Worm (Caenorhabditis elegans) whole organism, mixed stage, embryonic: Measurements from ENCODE around the gene Y54G2A.37.
A peak's percentile ranks its signal among the peaks of the same experiment; 100 is the strongest.

Experiments used
- M03D4.4 ChIP-seq: sonication (generic microtip); optimal IDR thresholded peaks from 2 replicates; lab custom pipeline; 2017; ENCODE audit warnings: mild to moderate bottlenecking, missing genetic modification characterization, missing compliant biosample characterization
- blmp-1 ChIP-seq: fragments of 150-350 bp; optimal IDR thresholded peaks from 2 replicates; lab custom pipeline; 2014; ENCODE audit warnings: missing biosample characterization, missing genetic modification characterization
- ceh-39 ChIP-seq: fragments of 150-350 bp; optimal IDR thresholded peaks from 2 replicates; lab custom pipeline; 2014; ENCODE audit warnings: missing biosample characterization, missing genetic modification characterization
- ceh-43 ChIP-seq: fragments of 200-800 bp; sonication (Bioruptor generic); optimal IDR thresholded peaks from 2 replicates; lab custom pipeline; 2018; ENCODE audit warnings: mild to moderate bottlenecking, missing genetic modification characterization, moderate library complexity, missing compliant biosample characterization
- ceh-83 ChIP-seq: fragments of 200-800 bp; sonication (Bioruptor generic); optimal IDR thresholded peaks from 2 replicates; lab custom pipeline; 2018; ENCODE audit warnings: mild to moderate bottlenecking, missing genetic modification characterization, missing compliant biosample characterization
- ces-1 ChIP-seq: fragments of 150-350 bp; optimal IDR thresholded peaks from 2 replicates; lab custom pipeline; 2014; ENCODE audit warnings: missing biosample characterization, missing genetic modification reagents, missing genetic modification characterization
- cnd-1 ChIP-seq: fragments of 200-800 bp; sonication (Bioruptor generic); optimal IDR thresholded peaks from 2 replicates; lab custom pipeline; 2018; ENCODE audit warnings: mild to moderate bottlenecking, missing genetic modification characterization, missing compliant biosample characterization
- drap-1 ChIP-seq: fragments of 200-800 bp; sonication (Bioruptor generic); optimal IDR thresholded peaks from 3 replicates; lab custom pipeline; 2018; ENCODE audit warnings: mild to moderate bottlenecking, missing genetic modification characterization, missing compliant biosample characterization
- elt-1 ChIP-seq: sonication (generic microtip); optimal IDR thresholded peaks from 2 replicates; lab custom pipeline; 2017; ENCODE audit warnings: missing genetic modification characterization, mild to moderate bottlenecking, missing compliant biosample characterization, antibody characterized with exemption, moderate library complexity, borderline replicate concordance; ENCODE audit not compliant: insufficient read depth
- elt-3 ChIP-seq: fragments of 150-350 bp; optimal IDR thresholded peaks from 2 replicates; lab custom pipeline; 2014; ENCODE audit warnings: missing biosample characterization, missing genetic modification characterization
- flh-1 ChIP-seq: fragments of 200-800 bp; sonication (Bioruptor generic); optimal IDR thresholded peaks from 2 replicates; lab custom pipeline; 2018; ENCODE audit warnings: mild to moderate bottlenecking, missing genetic modification characterization, moderate library complexity, missing compliant biosample characterization
- ham-2 ChIP-seq: fragments of 200-800 bp; sonication (Bioruptor generic); optimal IDR thresholded peaks from 2 replicates; lab custom pipeline; 2018; ENCODE audit warnings: mild to moderate bottlenecking, missing genetic modification characterization, missing compliant biosample characterization
- hlh-1 ChIP-seq: fragments of 150-350 bp; optimal IDR thresholded peaks from 2 replicates; lab custom pipeline; 2014; ENCODE audit warnings: missing biosample characterization, missing genetic modification reagents, missing genetic modification characterization
- lin-13 ChIP-seq: fragments of 150-350 bp; optimal IDR thresholded peaks from 2 replicates; lab custom pipeline; 2014; ENCODE audit warnings: missing biosample characterization, missing genetic modification characterization
- lin-32 ChIP-seq: fragments of 200-800 bp; sonication (Bioruptor generic); optimal IDR thresholded peaks from 2 replicates; lab custom pipeline; 2018; ENCODE audit warnings: mild to moderate bottlenecking, missing genetic modification characterization, missing compliant biosample characterization
- lsy-2 ChIP-seq: fragments of 150-350 bp; optimal IDR thresholded peaks from 2 replicates; lab custom pipeline; 2014; ENCODE audit warnings: missing biosample characterization, missing genetic modification characterization
- mab-5 ChIP-seq: fragments of 150-350 bp; optimal IDR thresholded peaks from 2 replicates; lab custom pipeline; 2014; ENCODE audit warnings: missing biosample characterization, missing genetic modification characterization
- mep-1 ChIP-seq: fragments of 150-350 bp; optimal IDR thresholded peaks from 2 replicates; lab custom pipeline; 2017; ENCODE audit warnings: missing biosample characterization, missing genetic modification reagents, missing genetic modification characterization, inconsistent platforms
- mls-2 ChIP-seq: sonication (generic microtip); optimal IDR thresholded peaks from 2 replicates; lab custom pipeline; 2016; ENCODE audit warnings: mild to moderate bottlenecking, missing genetic modification characterization, moderate library complexity, missing compliant biosample characterization
- nhr-12 ChIP-seq: fragments of 150-350 bp; optimal IDR thresholded peaks from 2 replicates; lab custom pipeline; 2014; ENCODE audit warnings: missing biosample characterization, missing genetic modification characterization
- nhr-2 ChIP-seq: fragments of 150-350 bp; optimal IDR thresholded peaks from 2 replicates; lab custom pipeline; 2014; ENCODE audit warnings: missing biosample characterization, missing genetic modification characterization
- nhr-76 ChIP-seq: sonication (generic microtip); optimal IDR thresholded peaks from 2 replicates; lab custom pipeline; 2017; ENCODE audit warnings: missing biosample characterization, missing genetic modification characterization
- pha-4 ChIP-seq: fragments of 150-350 bp; optimal IDR thresholded peaks from 2 replicates; lab custom pipeline; 2018; ENCODE audit warnings: missing biosample characterization, missing genetic modification reagents, missing genetic modification characterization
- sem-2 ChIP-seq: fragments of 200-800 bp; sonication (Bioruptor generic); optimal IDR thresholded peaks from 2 replicates; lab custom pipeline; 2018; ENCODE audit warnings: mild to moderate bottlenecking, missing genetic modification characterization, missing compliant biosample characterization
- snpc-4 ChIP-seq: fragments of 150-350 bp; optimal IDR thresholded peaks from 2 replicates; lab custom pipeline; 2014; ENCODE audit warnings: missing biosample characterization, missing genetic modification characterization
- sptf-1 ChIP-seq: sonication (generic microtip); optimal IDR thresholded peaks from 2 replicates; lab custom pipeline; 2017; ENCODE audit warnings: mild to moderate bottlenecking, missing genetic modification characterization, moderate library complexity, missing compliant biosample characterization
- tbx-8 ChIP-seq: fragments of 200-800 bp; sonication (Bioruptor generic); optimal IDR thresholded peaks from 2 replicates; lab custom pipeline; 2018; ENCODE audit warnings: mild to moderate bottlenecking, missing genetic modification characterization, moderate library complexity, missing compliant biosample characterization
- unc-120 ChIP-seq: sonication (generic microtip); optimal IDR thresholded peaks from 2 replicates; lab custom pipeline; 2017; ENCODE audit warnings: missing genetic modification characterization, missing compliant biosample characterization; ENCODE audit not compliant: poor library complexity, severe bottlenecking
- unc-39 ChIP-seq: fragments of 150-350 bp; optimal IDR thresholded peaks from 2 replicates; lab custom pipeline; 2014; ENCODE audit warnings: missing biosample characterization, missing genetic modification characterization
- unc-62 ChIP-seq: fragments of 150-350 bp; optimal IDR thresholded peaks from 2 replicates; lab custom pipeline; 2014; ENCODE audit warnings: missing biosample characterization, missing genetic modification reagents, missing genetic modification characterization
- zip-8 ChIP-seq: fragments of 150-350 bp; optimal IDR thresholded peaks from 2 replicates; lab custom pipeline; 2014; ENCODE audit warnings: missing biosample characterization, missing genetic modification characterization
- ztf-11 ChIP-seq: fragments of 150-350 bp; optimal IDR thresholded peaks from 2 replicates; lab custom pipeline; 2014; ENCODE audit warnings: missing biosample characterization, missing genetic modification characterization

Gene Y54G2A.37

DNA sequence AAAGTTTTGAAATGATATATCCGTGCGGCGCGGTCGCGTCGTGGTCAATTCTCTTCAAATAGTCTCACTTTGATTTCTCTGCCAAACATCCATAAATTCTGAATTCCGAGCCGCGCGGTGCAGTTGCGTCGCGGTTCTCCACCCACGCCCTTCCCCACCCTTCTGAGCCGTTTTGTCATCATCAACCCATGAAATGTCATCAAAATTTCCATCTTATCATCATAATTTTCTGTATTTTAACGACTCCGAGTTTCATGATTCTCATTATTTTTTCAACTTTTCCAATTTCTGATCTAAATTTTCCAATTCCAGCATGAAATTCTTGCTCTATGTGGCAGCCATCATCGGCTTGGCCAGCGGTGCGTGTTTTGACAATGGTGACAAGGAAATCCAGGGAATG lies 21.7 kb downstream of the Y54G2A.37 start, which contains the start of gene clec-84:
clec-84 (plus strand) TSS at position 301 of the 400 bp plus-strand sequence.
- TF ChIP-seq cnd-1 (tag; lab: Kevin White, UChicago) (no peak), unc-120 (no peak), nhr-2 (tag; lab: Kevin White, UChicago) (no peak), ces-1 (no peak), ceh-39 (tag; lab: Kevin White, UChicago) (no peak), lin-32 (GFP tag; lab: Kevin White, UChicago) (no peak), unc-39 (tag; lab: Kevin White, UChicago) (no peak), unc-62 (GFP tag; lab: Kevin White, UChicago) (no peak), ztf-11 (tag; lab: Kevin White, UChicago) (no peak), lsy-2 (tag; lab: Kevin White, UChicago) (no peak), sptf-1 (tag; lab: Kevin White, UChicago) (no peak), mls-2 (no peak), ceh-43 (GFP tag; lab: Kevin White, UChicago) (no peak), zip-8 (no peak)

DNA sequence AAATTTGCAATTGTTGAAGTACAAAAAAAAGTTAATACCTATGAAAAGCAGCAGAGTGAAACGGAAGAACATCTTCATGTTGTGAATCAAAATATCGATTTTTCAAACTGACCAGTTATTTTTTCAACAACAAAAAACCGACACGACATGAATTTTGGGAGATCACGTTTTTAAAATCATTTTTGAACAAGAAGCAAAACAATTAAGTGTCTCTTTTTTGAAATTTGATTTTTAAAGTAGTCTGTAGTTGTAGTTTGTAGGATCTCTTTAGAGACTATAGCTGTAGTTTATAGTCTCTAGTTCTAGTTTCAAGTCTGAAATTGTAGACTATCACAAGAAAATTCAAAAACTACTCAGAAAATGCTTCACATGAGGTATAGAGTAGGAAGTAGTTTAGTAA lies 23.4 kb downstream of the Y54G2A.37 start, which contains the start of gene Y54G2A.15:
Y54G2A.15 (minus strand) TSS at position 101 of the 400 bp plus-strand sequence.
- TF ChIP-seq blmp-1 (tag; lab: Kevin White, UChicago) = no peak
- no peak for TF ChIP-seq snpc-4 (tag; lab: Kevin White, UChicago)
- TF ChIP-seq hlh-1 = no peak
- TF ChIP-seq nhr-12 (tag; lab: Kevin White, UChicago) = no peak
- TF ChIP-seq lin-32 (GFP tag; lab: Kevin White, UChicago) = no peak
- no peak for TF ChIP-seq mls-2
- TF ChIP-seq mab-5 = no peak
- no peak for TF ChIP-seq nhr-2 (tag; lab: Kevin White, UChicago)
- TF ChIP-seq, all 35 proteins: peak for 0

DNA sequence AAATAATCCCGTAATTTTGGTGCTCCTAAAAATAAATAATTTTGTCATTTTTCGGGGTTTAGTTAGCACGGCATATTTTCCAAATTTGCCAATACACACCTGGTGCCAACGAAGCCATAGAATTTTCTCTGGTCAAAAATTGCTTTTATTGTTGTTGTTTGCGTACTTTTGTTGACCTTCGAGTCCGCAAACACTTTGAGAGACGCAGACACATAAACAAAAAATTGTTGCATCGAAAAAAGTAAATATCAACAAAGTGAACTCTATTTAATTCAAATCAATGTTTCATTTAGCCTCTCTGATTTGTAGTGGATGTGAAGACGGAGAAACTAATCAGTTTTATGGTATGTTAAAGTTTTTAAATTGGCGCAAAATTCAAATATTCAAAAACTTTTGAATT lies 25.8 kb downstream of the Y54G2A.37 start, which contains the start of gene Y54G2A.40:
Y54G2A.40 (plus strand) TSS at position 213 of the 400 bp plus-strand sequence.
- TF ChIP-seq nhr-12 (tag; lab: Kevin White, UChicago) = no peak
- TF ChIP-seq pha-4 = peak; percentile 33

DNA sequence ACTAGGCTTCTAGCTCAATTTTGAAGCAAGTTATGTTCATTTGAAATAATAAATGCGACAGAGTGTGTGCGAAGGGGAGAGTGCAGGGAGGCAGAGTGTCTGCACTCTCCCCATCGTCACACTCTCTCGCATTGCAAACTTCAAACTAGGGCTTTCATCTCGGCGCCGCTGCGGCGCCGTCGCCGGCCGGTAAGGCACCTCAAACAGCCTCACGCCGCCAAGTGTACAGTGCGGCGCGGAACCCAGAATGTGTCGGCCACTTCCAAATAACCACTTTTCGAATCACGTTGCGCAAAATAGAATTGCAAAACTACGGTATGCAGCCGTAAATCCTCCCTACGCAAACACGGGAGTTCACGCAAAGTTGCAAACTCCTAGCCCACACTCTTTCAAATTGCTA lies 28.8 kb downstream of the Y54G2A.37 start:
- no peak for TF ChIP-seq ham-2 (GFP tag; lab: Kevin White, UChicago)
- TF ChIP-seq ceh-43 (GFP tag; lab: Kevin White, UChicago) = no peak
- no peak for TF ChIP-seq lin-32 (GFP tag; lab: Kevin White, UChicago)
- no peak for TF ChIP-seq mls-2
- no peak for TF ChIP-seq sem-2
- no peak for TF ChIP-seq ztf-11 (tag; lab: Kevin White, UChicago)
- TF ChIP-seq elt-1 = no peak
- TF ChIP-seq zip-8 = no peak
- no peak for TF ChIP-seq snpc-4 (tag; lab: Kevin White, UChicago)
- TF ChIP-seq drap-1 (GFP tag; lab: Kevin White, UChicago) = no peak
- TF ChIP-seq unc-39 (tag; lab: Kevin White, UChicago) = no peak
- no peak for TF ChIP-seq hlh-1

DNA sequence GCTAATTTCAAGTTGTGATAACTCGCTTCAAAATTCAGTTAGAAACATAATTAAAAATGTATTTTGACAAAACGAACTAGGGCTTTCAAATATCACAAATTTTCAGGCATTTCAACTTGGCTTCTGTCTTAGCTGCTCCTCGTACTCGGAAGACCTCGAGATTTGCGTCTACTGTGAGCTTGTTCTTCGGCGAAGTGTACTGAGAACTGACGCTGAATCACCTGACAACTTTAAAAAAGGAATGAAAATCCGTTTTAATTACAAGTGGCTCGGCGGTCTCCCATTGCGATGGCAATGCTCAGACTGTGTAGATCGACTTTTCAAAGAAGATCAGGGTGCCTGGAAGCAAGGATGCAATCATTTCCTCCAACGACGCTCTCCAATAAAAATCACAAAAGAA lies 30.1 kb downstream of the Y54G2A.37 start, which contains the start of gene clec-85:
clec-85 (plus strand) TSS at position 301 of the 400 bp plus-strand sequence.
- TF ChIP-seq mep-1 (no peak), unc-62 (GFP tag; lab: Kevin White, UChicago) (no peak), ham-2 (GFP tag; lab: Kevin White, UChicago) (no peak), ceh-83 (no peak), flh-1 (no peak), ceh-39 (tag; lab: Kevin White, UChicago) (no peak), elt-3 (tag; lab: Kevin White, UChicago) (no peak), tbx-8 (no peak), lin-13 (tag; lab: Kevin White, UChicago) (no peak), hlh-1 (no peak), nhr-76 (no peak), lsy-2 (tag; lab: Kevin White, UChicago) (no peak), nhr-2 (tag; lab: Kevin White, UChicago) (no peak), sem-2 (no peak), snpc-4 (tag; lab: Kevin White, UChicago) (no peak), nhr-12 (tag; lab: Kevin White, UChicago) (no peak), pha-4 (no peak), blmp-1 (tag; lab: Kevin White, UChicago) (no peak), M03D4.4 (tag; lab: Kevin White, UChicago) (no peak)
